Worm (Caenorhabditis elegans) whole organism, L2 larva: Measurements from ENCODE around the gene F56D5.9.

Source experiments
- mab-5 ChIP-seq: fragments of 150-350 bp; optimal IDR thresholded peaks from 2 replicates; lab custom pipeline; 2014; ENCODE audit warnings: missing biosample characterization, missing genetic modification characterization
- mdl-1 ChIP-seq, 2 experiments: fragments of 150-350 bp in 1 of 2; sonication (generic microtip) in 1 of 2; optimal IDR thresholded peaks; 2 replicates each; lab custom pipeline; 2017; ENCODE audit warnings: missing biosample characterization in 2 of 2, missing genetic modification characterization in 2 of 2
- nhr-11 ChIP-seq: fragments of 150-350 bp; optimal IDR thresholded peaks from 2 replicates; lab custom pipeline; 2014; ENCODE audit warnings: missing biosample characterization, missing genetic modification characterization
- snpc-4 ChIP-seq: fragments of 150-350 bp; optimal IDR thresholded peaks from 2 replicates; lab custom pipeline; 2014; ENCODE audit warnings: missing biosample characterization, missing genetic modification characterization
- unc-62 ChIP-seq: fragments of 150-350 bp; optimal IDR thresholded peaks from 2 replicates; lab custom pipeline; 2014; ENCODE audit warnings: missing biosample characterization, missing genetic modification reagents, missing genetic modification characterization
- ztf-1 ChIP-seq: fragments of 200-800 bp; sonication (Bioruptor generic); conservative IDR thresholded peaks from 2 replicates; pipeline ENCODE4 v1.3.6; 2022; ENCODE audit warnings: missing genetic modification characterization, missing compliant biosample characterization

DNA sequence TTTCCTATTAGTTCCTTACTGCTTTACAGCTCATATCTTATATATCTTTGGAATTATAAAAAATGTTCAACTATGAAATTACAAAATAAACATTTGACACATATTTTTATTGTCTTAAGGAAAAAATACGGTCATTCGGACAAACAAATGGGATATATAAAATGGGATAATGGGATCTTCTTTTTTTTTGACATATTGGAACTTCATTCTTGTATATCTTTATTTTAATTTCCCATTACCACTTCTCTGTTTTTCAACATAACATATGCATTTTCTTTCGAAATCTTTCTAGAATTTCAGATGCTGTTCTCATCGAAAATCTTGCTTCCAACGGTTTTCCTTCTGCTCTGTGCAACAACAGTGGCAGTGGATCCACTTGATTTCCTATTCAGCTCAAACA lies 37.5 kb downstream of the F56D5.9 start, which contains the start of gene C10C5.7:
- TF ChIP-seq ztf-1 (no peak), mdl-1 (tag; optimal IDR thresholded peaks at IDR 0.05; lab: Kevin White, UChicago) (no peak), snpc-4 (tag; lab: Kevin White, UChicago) (no peak), nhr-11 (tag; lab: Kevin White, UChicago) (no peak), unc-62 (GFP tag; lab: Kevin White, UChicago) (no peak), mab-5 (tag; lab: Kevin White, UChicago) (no peak)
